Worm (Caenorhabditis elegans) whole organism, early embryonic: ENCODE data around the gene nas-7.

Experiments
- B0310.2 ChIP-seq: sonication (generic microtip); optimal IDR thresholded peaks from 2 replicates; lab custom pipeline; 2016; ENCODE audit warnings: mild to moderate bottlenecking, missing genetic modification characterization, missing compliant biosample characterization
- F13C5.2 ChIP-seq: sonication (generic microtip); optimal IDR thresholded peaks from 2 replicates; lab custom pipeline; 2017; ENCODE audit warnings: mild to moderate bottlenecking, missing genetic modification characterization, inconsistent platforms, missing compliant biosample characterization
- ama-1 ChIP-seq: fragments of 150-350 bp; optimal IDR thresholded peaks from 2 replicates; lab custom pipeline; 2014
- ceh-36 ChIP-seq: sonication (generic microtip); optimal IDR thresholded peaks from 2 replicates; lab custom pipeline; 2016; ENCODE audit warnings: missing genetic modification characterization, inconsistent platforms, missing compliant biosample characterization
- flt-1 ChIP-seq: fragments of 200-800 bp; sonication (Bioruptor generic); IDR thresholded peaks from 2 replicates; pipeline ENCODE4 v1.3.6; 2022; ENCODE audit warnings: missing genetic modification characterization, missing compliant biosample characterization
- hmg-4 ChIP-seq: fragments of 200-800 bp; sonication (Bioruptor generic); optimal IDR thresholded peaks from 2 replicates; lab custom pipeline; 2018; ENCODE audit warnings: mild to moderate bottlenecking, missing genetic modification characterization, missing compliant biosample characterization
- scrt-1 ChIP-seq: fragments of 200-800 bp; sonication (Bioruptor generic); IDR thresholded peaks from 2 replicates; pipeline ENCODE4 v1.3.6; 2022; ENCODE audit warnings: missing genetic modification characterization, missing compliant biosample characterization
- tbx-11 ChIP-seq: fragments of 200-800 bp; sonication (Bioruptor generic); IDR thresholded peaks from 2 replicates; pipeline ENCODE4 v1.3.6; 2022; ENCODE audit warnings: missing genetic modification characterization, missing compliant biosample characterization

DNA sequence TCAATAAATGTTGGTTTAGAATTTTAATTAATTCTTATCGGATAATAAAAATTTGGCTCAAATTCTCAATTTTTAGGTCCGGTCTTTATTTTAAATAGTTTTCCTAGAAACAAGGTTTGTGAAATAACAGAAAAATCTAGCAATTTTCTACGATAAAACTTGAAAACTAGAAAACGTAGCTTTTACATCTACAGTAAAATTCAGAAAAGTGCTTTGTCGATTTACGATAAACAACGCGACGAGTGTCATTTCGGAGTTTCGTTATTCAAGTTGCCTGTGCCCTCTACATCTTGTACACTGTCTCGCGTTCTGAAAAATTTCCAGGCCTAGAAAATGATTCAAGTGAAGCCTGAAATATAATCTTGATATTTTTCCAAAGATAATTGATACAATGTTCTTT is 45.8 kb downstream of the nas-7 start:
- TF ChIP-seq ama-1 (lab: Kevin White, UChicago) (no peak), ceh-36 (tag; lab: Kevin White, UChicago) (no peak), tbx-11 (GFP tag; lab: Robert Waterston, UW) (no peak), F13C5.2 (tag; lab: Kevin White, UChicago) (no peak), B0310.2 (tag; lab: Kevin White, UChicago) (no peak), hmg-4 (no peak), scrt-1 (no peak), flt-1 (GFP tag; lab: Robert Waterston, UW) (no peak)
